Fruit fly (Drosophila melanogaster) whole organism: ENCODE measurements around the gene sicily.

ENCODE experiments used
- pan ChIP-seq: fragments of >200 bp; optimal IDR thresholded peaks from 2 replicates; lab custom pipeline; 2017
- psq ChIP-seq: fragments of >200 bp; optimal IDR thresholded peaks from 2 replicates; lab custom pipeline; 2017

- no peak for TF ChIP-seq psq (lab: Kevin White, UChicago)
- no peak for TF ChIP-seq pan
Observed at dm6 chrX:11875146-11875830, 16.2 kb upstream of the sicily start.
